Fruit fly (Drosophila melanogaster) whole organism, pupa: ENCODE measurements around the gene tHMG1.

Experiments used
- CG12605 ChIP-seq: fragments of 200-800 bp; sonication (Bioruptor generic); IDR thresholded peaks from 2 replicates; pipeline ENCODE4 v1.3.6; 2022; ENCODE audit warnings: missing biosample characterization, missing genetic modification characterization
- CG8301 ChIP-seq: fragments of 200-800 bp; sonication (Bioruptor generic); optimal IDR thresholded peaks from 2 replicates; lab custom pipeline; 2018; ENCODE audit warnings: missing biosample characterization, mild to moderate bottlenecking, missing genetic modification characterization
- Ets98B ChIP-seq: fragments of 200-800 bp; sonication (Bioruptor generic); IDR thresholded peaks from 2 replicates; pipeline ENCODE4 v1.3.6; 2022; ENCODE audit warnings: missing biosample characterization, missing genetic modification characterization
- Pif1A ChIP-seq: fragments of 200-800 bp; sonication (Bioruptor generic); optimal IDR thresholded peaks from 3 replicates; lab custom pipeline; 2016; ENCODE audit warnings: missing biosample characterization, missing genetic modification characterization
- fd96Ca ChIP-seq: fragments of 200-800 bp; sonication (Bioruptor generic); IDR thresholded peaks from 3 replicates; pipeline ENCODE4 v1.3.6; 2022; ENCODE audit warnings: missing biosample characterization, missing genetic modification characterization

DNA sequence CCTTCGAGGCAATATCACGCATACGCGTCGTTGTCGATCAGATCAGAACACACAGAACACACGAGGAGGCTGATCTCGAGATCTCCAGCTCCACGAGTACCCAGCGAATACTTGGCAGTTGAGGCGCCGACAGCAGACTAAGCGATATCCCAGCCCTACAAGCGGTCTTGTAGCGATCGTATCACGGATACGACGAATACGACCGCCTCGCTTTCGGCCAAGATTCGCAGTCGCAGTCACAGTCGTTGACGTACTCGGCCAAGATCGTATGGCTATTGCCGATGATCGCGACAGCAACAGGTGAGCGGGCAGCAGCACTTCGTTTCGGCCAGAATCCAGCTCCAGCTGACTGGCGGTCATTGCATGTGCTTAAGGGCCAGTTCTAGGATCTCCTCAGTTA lies 48.1 kb downstream of the tHMG1 start, which contains the start of gene CG5326:
- TF ChIP-seq Pif1A (GFP tag; lab: Kevin White, UChicago) (no peak), Ets98B (GFP tag; lab: Robert Waterston, UW) (no peak), CG12605 (GFP tag; lab: Robert Waterston, UW) (no peak), fd96Ca (GFP tag; lab: Robert Waterston, UW) (no peak), CG8301 (tag; lab: Kevin White, UChicago) (no peak)
